Worm (Caenorhabditis elegans): ENCODE data around the gene try-3.
A peak's percentile ranks its signal among the peaks of the same experiment; 100 is the strongest.

Gene try-3

DNA sequence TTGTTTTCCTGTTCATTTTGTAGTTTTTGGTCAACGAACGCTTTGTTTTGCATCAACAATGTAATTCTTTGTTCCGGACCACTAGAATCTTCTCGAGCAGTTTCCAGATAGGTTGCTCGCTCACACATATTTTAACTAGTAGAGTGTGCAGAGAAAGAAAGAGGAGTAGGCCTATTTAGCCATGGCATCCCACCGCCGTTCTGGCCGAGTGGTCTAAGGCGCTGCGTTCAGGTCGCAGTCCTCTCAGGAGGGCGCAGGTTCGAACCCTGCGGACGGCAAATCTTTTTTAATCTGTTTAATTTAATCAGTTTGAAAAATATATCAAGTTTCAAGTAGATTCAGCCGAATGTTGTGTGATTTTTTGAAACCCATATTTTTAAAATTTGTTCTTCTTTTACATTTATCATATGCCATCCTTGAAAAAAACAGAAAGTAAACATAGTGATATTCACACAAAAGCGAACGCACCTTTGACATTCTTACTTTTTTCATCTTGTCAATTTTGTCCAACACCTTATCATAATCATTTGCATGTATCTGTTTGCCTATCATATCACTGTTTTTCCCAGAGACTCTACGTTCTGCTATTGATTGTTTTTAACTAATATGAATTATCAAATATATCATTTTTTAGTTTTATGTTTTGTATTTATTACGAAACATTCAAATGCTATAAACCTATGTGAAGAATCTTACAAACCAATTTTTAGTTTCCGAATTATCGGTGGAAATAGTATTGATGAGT is at the start of gene try-3 (continued):
- peak; percentile 29 for TF ChIP-seq lin-15B (tag; optimal IDR thresholded peaks at IDR 0.05)
- peak; percentile 68 for TF ChIP-seq nhr-85 (tag)
- TF ChIP-seq ztf-11 (tag; optimal IDR thresholded peaks at IDR 0.05): peak in 1 of 2 experiments; percentile 31
- TF ChIP-seq rnt-1 (tag; optimal IDR thresholded peaks at IDR 0.05): peak; percentile 84
- no peak for TF ChIP-seq tlp-1 (tag; optimal IDR thresholded peaks at IDR 0.05)
- peak; percentile 30 for TF ChIP-seq isw-1 (GFP tag; IDR thresholded peaks at IDR 0.05)
- TF ChIP-seq ets-5 (GFP tag; IDR thresholded peaks at IDR 0.05): no peak
- TF ChIP-seq dpl-1 (GFP tag; optimal IDR thresholded peaks at IDR 0.05): peak; percentile 46 to 59 (median 48)
- peak; percentile 79 for TF ChIP-seq nhr-20 (tag; optimal IDR thresholded peaks at IDR 0.05)
- no peak for TF ChIP-seq lin-39 (tag; optimal IDR thresholded peaks at IDR 0.05)
- peak; percentile 60 to 72 for TF ChIP-seq efl-1 (optimal IDR thresholded peaks at IDR 0.05)
- peak; percentile 56 to 95 for TF ChIP-seq efl-1 (GFP tag; optimal IDR thresholded peaks at IDR 0.05 in 1 of 2)
- TF ChIP-seq lin-35 (GFP tag; optimal IDR thresholded peaks at IDR 0.05): peak; percentile 75 to 78
- peak; percentile 5 for TF ChIP-seq elt-2 (tag; optimal IDR thresholded peaks at IDR 0.05)
- TF ChIP-seq lin-13 (GFP tag; optimal IDR thresholded peaks at IDR 0.05): peak; percentile 73
- TF ChIP-seq unc-98 (GFP tag; IDR thresholded peaks at IDR 0.05): no peak
- TF ChIP-seq unc-86 (tag; optimal IDR thresholded peaks at IDR 0.05): peak; percentile 50
- no peak for TF ChIP-seq fkh-4 (tag; optimal IDR thresholded peaks at IDR 0.05; ENCODE audit: borderline replicate concordance)
- TF ChIP-seq aly-2 (tag; optimal IDR thresholded peaks at IDR 0.05): no peak
- no peak for TF ChIP-seq hpl-2 (GFP tag; optimal IDR thresholded peaks at IDR 0.05)
- no peak for TF ChIP-seq nhr-84 (tag; optimal IDR thresholded peaks at IDR 0.05)
- peak; percentile 2 for TF ChIP-seq F16B12.6 (tag; optimal IDR thresholded peaks at IDR 0.05)
- no peak for TF ChIP-seq nhr-28 (tag; optimal IDR thresholded peaks at IDR 0.05)
- TF ChIP-seq ceh-8 (GFP tag; optimal IDR thresholded peaks at IDR 0.05): peak; percentile 55
- TF ChIP-seq sup-37 (GFP tag; optimal IDR thresholded peaks at IDR 0.05): no peak
- peak in 3 of 6 experiments; percentile 6 to 30 (median 13) for TF ChIP-seq elt-3 (tag; optimal IDR thresholded peaks at IDR 0.05)
- TF ChIP-seq sox-4 (tag; optimal IDR thresholded peaks at IDR 0.05): no peak
- TF ChIP-seq fos-1 (tag; optimal IDR thresholded peaks at IDR 0.05): no peak
- no peak for TF ChIP-seq ceh-63 (GFP tag; optimal IDR thresholded peaks at IDR 0.05)
- peak; percentile 63 for TF ChIP-seq mep-1 (tag; optimal IDR thresholded peaks at IDR 0.05)
- no peak for TF ChIP-seq egl-27 (tag; optimal IDR thresholded peaks at IDR 0.05)
- TF ChIP-seq blmp-1 (tag; optimal IDR thresholded peaks at IDR 0.05): no peak
- no peak for TF ChIP-seq nhr-12 (tag; optimal IDR thresholded peaks at IDR 0.05)
- TF ChIP-seq xbp-1 (tag; optimal IDR thresholded peaks at IDR 0.05): peak; percentile 62

ce11 chrIV:6511767-6512166 is 45.2 kb upstream of the try-3 start:
- TF ChIP-seq aly-2 (tag; optimal IDR thresholded peaks at IDR 0.05): no peak
- TF ChIP-seq fkh-8 (tag; optimal IDR thresholded peaks at IDR 0.05): peak; percentile 61
- TF ChIP-seq nhr-71 (tag; optimal IDR thresholded peaks at IDR 0.05): peak; percentile 60
- peak; percentile 91 for TF ChIP-seq hlh-4 (tag; optimal IDR thresholded peaks at IDR 0.05)
- TF ChIP-seq nhr-47 (tag; optimal IDR thresholded peaks at IDR 0.05): peak; percentile 64
- no peak for TF ChIP-seq nhr-76 (tag; optimal IDR thresholded peaks at IDR 0.05)
- TF ChIP-seq swsn-7 (tag; optimal IDR thresholded peaks at IDR 0.05): peak; percentile 0

DNA sequence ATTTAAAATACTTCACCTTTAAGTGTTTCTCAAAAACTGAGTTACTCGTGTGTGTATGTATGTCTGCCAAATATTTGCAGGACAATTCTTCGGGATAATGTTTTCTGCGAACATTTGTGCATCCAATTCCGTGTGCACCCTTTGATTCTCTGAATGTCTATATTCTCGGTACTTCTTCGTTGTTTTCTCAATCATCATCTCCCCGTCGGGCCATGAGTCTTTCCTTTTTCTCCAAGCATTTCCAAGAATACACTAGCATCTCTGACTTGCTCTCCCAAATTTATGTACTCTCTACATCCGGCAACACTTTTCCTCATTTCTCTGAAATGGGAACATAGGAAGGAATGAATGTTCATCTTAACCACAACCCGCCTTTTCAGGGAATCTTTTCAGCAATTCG is 42.3 kb upstream of the try-3 start:
- TF ChIP-seq nhr-20 (tag; optimal IDR thresholded peaks at IDR 0.05) (peak; percentile 16), lin-15B (tag; optimal IDR thresholded peaks at IDR 0.05) (no peak), elt-3 (tag; optimal IDR thresholded peaks at IDR 0.05) (no peak), dpl-1 (GFP tag; optimal IDR thresholded peaks at IDR 0.05) (peak in 1 of 3 experiments; percentile 21), ceh-82 (tag; optimal IDR thresholded peaks at IDR 0.05) (no peak), swsn-7 (tag; optimal IDR thresholded peaks at IDR 0.05) (peak; percentile 73), lin-14 (GFP tag; optimal IDR thresholded peaks at IDR 0.05) (peak; percentile 71), nhr-11 (tag; optimal IDR thresholded peaks at IDR 0.05) (peak; percentile 79), dsc-1 (tag; optimal IDR thresholded peaks at IDR 0.05) (peak; percentile 63), ztf-4 (tag; optimal IDR thresholded peaks at IDR 0.05) (peak; percentile 23), nhr-77 (tag; optimal IDR thresholded peaks at IDR 0.05) (no peak), ceh-88 (GFP tag; IDR thresholded peaks at IDR 0.05) (no peak), jun-1 (tag; optimal IDR thresholded peaks at IDR 0.05) (no peak), lin-39 (tag; optimal IDR thresholded peaks at IDR 0.05) (no peak), xbp-1 (tag; optimal IDR thresholded peaks at IDR 0.05) (peak; percentile 33), egl-13 (tag; optimal IDR thresholded peaks at IDR 0.05) (peak; percentile 79), nhr-47 (tag; optimal IDR thresholded peaks at IDR 0.05) (peak; percentile 90), nhr-71 (tag; optimal IDR thresholded peaks at IDR 0.05) (peak; percentile 94), nhr-19 (GFP tag; conservative IDR thresholded peaks at IDR 0.05) (peak; percentile 17; the same call in 1 of the 2 replicates)
